Worm (Caenorhabditis elegans) whole organism, late embryonic: ENCODE data around the gene dex-1.

ENCODE experiments used
- C38D4.7 ChIP-seq: fragments of 200-800 bp; sonication (Bioruptor generic); optimal IDR thresholded peaks from 2 replicates; lab custom pipeline; 2018; ENCODE audit warnings: mild to moderate bottlenecking, missing genetic modification characterization, moderate library complexity, missing compliant biosample characterization
- K02D7.2 ChIP-seq: sonication (generic microtip); optimal IDR thresholded peaks from 2 replicates; lab custom pipeline; 2017; ENCODE audit warnings: mild to moderate bottlenecking, missing genetic modification characterization, missing compliant biosample characterization
- T23F11.4 ChIP-seq: fragments of 200-800 bp; sonication (Bioruptor generic); optimal IDR thresholded peaks from 2 replicates; lab custom pipeline; 2018; ENCODE audit warnings: mild to moderate bottlenecking, missing genetic modification characterization, missing compliant biosample characterization
- ceh-18 ChIP-seq: sonication (generic microtip); optimal IDR thresholded peaks from 2 replicates; lab custom pipeline; 2016; ENCODE audit warnings: missing genetic modification characterization, missing compliant biosample characterization
- ceh-2 ChIP-seq: sonication (generic microtip); optimal IDR thresholded peaks from 2 replicates; lab custom pipeline; 2016; ENCODE audit warnings: missing genotype, missing genetic modification characterization, missing compliant biosample characterization
- ceh-24 ChIP-seq: sonication (generic microtip); optimal IDR thresholded peaks from 2 replicates; lab custom pipeline; 2016; ENCODE audit warnings: mild to moderate bottlenecking, missing genetic modification characterization, missing compliant biosample characterization
- ceh-6 ChIP-seq: fragments of 200-800 bp; sonication (Bioruptor generic); optimal IDR thresholded peaks from 2 replicates; lab custom pipeline; 2018; ENCODE audit warnings: mild to moderate bottlenecking, missing genetic modification characterization, missing compliant biosample characterization
- dve-1 ChIP-seq: sonication (generic microtip); optimal IDR thresholded peaks from 2 replicates; lab custom pipeline; 2017; ENCODE audit warnings: antibody characterized with exemption, mild to moderate bottlenecking, missing genetic modification characterization, missing compliant biosample characterization
- ets-4 ChIP-seq: sonication (generic microtip); optimal IDR thresholded peaks from 2 replicates; lab custom pipeline; 2016; ENCODE audit warnings: missing genetic modification characterization, missing compliant biosample characterization
- fax-1 ChIP-seq: sonication (generic microtip); optimal IDR thresholded peaks from 2 replicates; lab custom pipeline; 2016; ENCODE audit warnings: missing genotype, missing genetic modification characterization, missing compliant biosample characterization
- fkh-10 ChIP-seq: fragments of 150-350 bp; optimal IDR thresholded peaks from 2 replicates; lab custom pipeline; 2014; ENCODE audit warnings: missing biosample characterization, missing genetic modification reagents, missing genetic modification characterization
- fkh-6 ChIP-seq: sonication (generic microtip); optimal IDR thresholded peaks from 2 replicates; lab custom pipeline; 2016; ENCODE audit warnings: missing genetic modification characterization, missing compliant biosample characterization
- hlh-15 ChIP-seq: sonication (generic microtip); optimal IDR thresholded peaks from 2 replicates; lab custom pipeline; 2016; ENCODE audit warnings: missing genetic modification characterization, missing compliant biosample characterization
- hlh-6 ChIP-seq: sonication (generic microtip); optimal IDR thresholded peaks from 2 replicates; lab custom pipeline; 2016; ENCODE audit warnings: missing genotype, missing genetic modification characterization, missing compliant biosample characterization
- lin-11 ChIP-seq: fragments of 200-800 bp; sonication (Bioruptor generic); optimal IDR thresholded peaks from 2 replicates; lab custom pipeline; 2018; ENCODE audit warnings: mild to moderate bottlenecking, missing genetic modification characterization, missing compliant biosample characterization
- madf-2 ChIP-seq: sonication (generic microtip); optimal IDR thresholded peaks from 2 replicates; lab custom pipeline; 2017; ENCODE audit warnings: missing genetic modification characterization, missing compliant biosample characterization
- mec-3 ChIP-seq: sonication (generic microtip); optimal IDR thresholded peaks from 2 replicates; lab custom pipeline; 2016; ENCODE audit warnings: borderline replicate concordance, missing genetic modification characterization, missing compliant biosample characterization
- nfya-1 ChIP-seq: sonication (generic microtip); optimal IDR thresholded peaks from 2 replicates; lab custom pipeline; 2017; ENCODE audit warnings: missing genetic modification characterization, mild to moderate bottlenecking, missing compliant biosample characterization, antibody characterized with exemption, moderate library complexity
- nhr-11 ChIP-seq: fragments of 150-350 bp; optimal IDR thresholded peaks from 2 replicates; lab custom pipeline; 2014; ENCODE audit warnings: missing biosample characterization, missing genetic modification characterization
- nhr-232 ChIP-seq: sonication (generic microtip); optimal IDR thresholded peaks from 2 replicates; lab custom pipeline; 2016; ENCODE audit warnings: missing genetic modification characterization, missing compliant biosample characterization
- odd-2 ChIP-seq: sonication (generic microtip); optimal IDR thresholded peaks from 2 replicates; lab custom pipeline; 2017; ENCODE audit warnings: antibody characterized with exemption, mild to moderate bottlenecking, missing genetic modification characterization, missing compliant biosample characterization
- pax-1 ChIP-seq: fragments of 150-350 bp; optimal IDR thresholded peaks from 2 replicates; lab custom pipeline; 2014; ENCODE audit warnings: missing biosample characterization, missing genetic modification characterization
- pha-4 ChIP-seq: fragments of 150-350 bp; optimal IDR thresholded peaks from 2 replicates; lab custom pipeline; 2018; ENCODE audit warnings: missing biosample characterization, missing genetic modification reagents, missing genetic modification characterization
- pros-1 ChIP-seq: fragments of 150-350 bp; optimal IDR thresholded peaks from 2 replicates; lab custom pipeline; 2014; ENCODE audit warnings: missing biosample characterization, missing genetic modification reagents, missing genetic modification characterization
- unc-55 ChIP-seq: sonication (generic microtip); optimal IDR thresholded peaks from 2 replicates; lab custom pipeline; 2017; ENCODE audit warnings: missing biosample characterization, missing genetic modification reagents, missing genetic modification characterization
- unc-86 ChIP-seq: sonication (generic microtip); optimal IDR thresholded peaks from 2 replicates; lab custom pipeline; 2016; ENCODE audit warnings: missing genetic modification characterization, missing compliant biosample characterization

Gene dex-1

ce11 chrIII:5573694-5574093 is 47.8 kb downstream of the dex-1 start, which contains the start of gene molo-1:
molo-1 (plus strand) TSS chrIII:5573994.
- TF ChIP-seq unc-86 (tag; lab: Kevin White, UChicago) (no peak), fax-1 (tag; lab: Kevin White, UChicago) (no peak), C38D4.7 (no peak), T23F11.4 (no peak)
- TF ChIP-seq, all 69 proteins: peak for 0

ce11 chrIII:5581049-5581448 is 55.1 kb downstream of the dex-1 start, which contains the start of gene F56D2.5:
F56D2.5 (minus strand) TSS chrIII:5581419.
- TF ChIP-seq unc-55 (no peak), ceh-18 (no peak), ceh-2 (tag; lab: Kevin White, UChicago) (no peak), hlh-6 (tag; lab: Kevin White, UChicago) (no peak), pros-1 (no peak)

- TF ChIP-seq lin-11 (tag; lab: Kevin White, UChicago): no peak
- no peak for TF ChIP-seq K02D7.2 (tag; lab: Kevin White, UChicago)
- no peak for TF ChIP-seq ets-4 (tag; lab: Kevin White, UChicago)
- no peak for TF ChIP-seq pha-4 (tag; lab: Kevin White, UChicago)
- no peak for TF ChIP-seq ceh-6 (GFP tag; lab: Kevin White, UChicago)
- TF ChIP-seq ceh-24 (tag; lab: Kevin White, UChicago): no peak
- no peak for TF ChIP-seq mec-3
- TF ChIP-seq, all 69 proteins: peak for 0
These were observed 56.9 kb downstream of the dex-1 start, which contains the start of the genes F56D2.8 and uev-2 for ce11 chrIII:5582766-5583165. F56D2.8 (minus strand) TSS chrIII:5582866. uev-2 (plus strand) TSS chrIII:5583125.

- TF ChIP-seq nhr-232 (tag; lab: Kevin White, UChicago) (no peak), madf-2 (tag; lab: Kevin White, UChicago) (no peak), fkh-6 (tag; lab: Kevin White, UChicago) (no peak), pha-4 (tag; lab: Kevin White, UChicago) (no peak), odd-2 (no peak), ets-4 (tag; lab: Kevin White, UChicago) (peak; percentile 1), hlh-15 (no peak), nhr-11 (tag; lab: Kevin White, UChicago) (no peak), dve-1 (tag; lab: Kevin White, UChicago) (no peak), pax-1 (tag; lab: Kevin White, UChicago) (peak; percentile 16), fkh-10 (GFP tag; lab: Kevin White, UChicago) (no peak), unc-86 (tag; lab: Kevin White, UChicago) (no peak), nfya-1 (tag; lab: Kevin White, UChicago) (no peak)
These were observed 58.7 kb downstream of the dex-1 start, which contains the start of gene F56D2.3 for ce11 chrIII:5584647-5585046. F56D2.3 (plus strand) TSS chrIII:5584947.
